Worm (Caenorhabditis elegans) whole organism, mixed stage, embryonic: ENCODE results near the gene sru-31.

Source experiments
- ces-1 ChIP-seq: fragments of 150-350 bp; optimal IDR thresholded peaks from 2 replicates; lab custom pipeline; 2014; ENCODE audit warnings: missing biosample characterization, missing genetic modification reagents, missing genetic modification characterization
- cnd-1 ChIP-seq: fragments of 200-800 bp; sonication (Bioruptor generic); optimal IDR thresholded peaks from 2 replicates; lab custom pipeline; 2018; ENCODE audit warnings: mild to moderate bottlenecking, missing genetic modification characterization, missing compliant biosample characterization
- ham-2 ChIP-seq: fragments of 200-800 bp; sonication (Bioruptor generic); optimal IDR thresholded peaks from 2 replicates; lab custom pipeline; 2018; ENCODE audit warnings: mild to moderate bottlenecking, missing genetic modification characterization, missing compliant biosample characterization
- mab-5 ChIP-seq: fragments of 150-350 bp; optimal IDR thresholded peaks from 2 replicates; lab custom pipeline; 2014; ENCODE audit warnings: missing biosample characterization, missing genetic modification characterization
- pha-4 ChIP-seq: fragments of 150-350 bp; optimal IDR thresholded peaks from 2 replicates; lab custom pipeline; 2018; ENCODE audit warnings: missing biosample characterization, missing genetic modification reagents, missing genetic modification characterization
- sem-2 ChIP-seq: fragments of 200-800 bp; sonication (Bioruptor generic); optimal IDR thresholded peaks from 2 replicates; lab custom pipeline; 2018; ENCODE audit warnings: mild to moderate bottlenecking, missing genetic modification characterization, missing compliant biosample characterization
- unc-39 ChIP-seq: fragments of 150-350 bp; optimal IDR thresholded peaks from 2 replicates; lab custom pipeline; 2014; ENCODE audit warnings: missing biosample characterization, missing genetic modification characterization

ce11 chrV:9841376-9841775 is 24.9 kb downstream of the sru-31 start, which contains the start of gene sru-36:
- no peak for TF ChIP-seq pha-4 (tag; lab: Kevin White, UChicago)
- no peak for TF ChIP-seq mab-5 (tag; lab: Kevin White, UChicago)
- TF ChIP-seq sem-2 (GFP tag; lab: Kevin White, UChicago): no peak
- no peak for TF ChIP-seq ces-1 (GFP tag; lab: Kevin White, UChicago)
- no peak for TF ChIP-seq cnd-1 (tag; lab: Kevin White, UChicago)
- no peak for TF ChIP-seq unc-39
- TF ChIP-seq ham-2 (GFP tag; lab: Kevin White, UChicago): no peak
